Worm (Caenorhabditis elegans): ENCODE data around the gene cbp-2.

cbp-2 gene

ce11 chrIII:9956123-9956522 lies 33.1 kb downstream of the cbp-2 start, which contains the start of gene mog-1 (continued):
- TF ChIP-seq unc-39 (tag; optimal IDR thresholded peaks at IDR 0.05) (no peak), nhr-77 (tag; optimal IDR thresholded peaks at IDR 0.05) (no peak), nhr-48 (tag; optimal IDR thresholded peaks at IDR 0.05) (no peak), ceh-62 (tag; optimal IDR thresholded peaks at IDR 0.05) (no peak), lsy-2 (tag; optimal IDR thresholded peaks at IDR 0.05) (peak in 1 of 2 experiments; percentile 53), daf-16 (GFP tag; optimal IDR thresholded peaks at IDR 0.05) (no peak), daf-16 (tag; optimal IDR thresholded peaks at IDR 0.05) (peak; percentile 19), lin-38 (GFP tag; IDR thresholded peaks at IDR 0.05) (peak; percentile 44)

ce11 chrIII:9956665-9957401 lies 33.9 kb downstream of the cbp-2 start, which contains the start of gene alx-1:
Gene alx-1 (plus strand): TSS chrIII:9957351.
- TF ChIP-seq lin-15B (tag; optimal IDR thresholded peaks at IDR 0.05), result no peak
- no peak for TF ChIP-seq F10B5.3 (tag; optimal IDR thresholded peaks at IDR 0.05)
- peak; percentile 31 for TF ChIP-seq dve-1 (tag; optimal IDR thresholded peaks at IDR 0.05; ENCODE audit: insufficient read depth)
- no peak for TF ChIP-seq daf-16 (GFP tag; optimal IDR thresholded peaks at IDR 0.05)
- TF ChIP-seq daf-16 (tag; optimal IDR thresholded peaks at IDR 0.05), result peak; percentile 49
- peak in 1 of 2 experiments; percentile 63 for TF ChIP-seq unc-62 (GFP tag; optimal IDR thresholded peaks at IDR 0.05 in 1 of 2)
- TF ChIP-seq unc-62 (tag; optimal IDR thresholded peaks at IDR 0.05), result no peak
- TF ChIP-seq hlh-11 (tag; optimal IDR thresholded peaks at IDR 0.05), result peak; percentile 23
- TF ChIP-seq mes-2 (tag; optimal IDR thresholded peaks at IDR 0.05; ENCODE audit: poor library complexity, severe bottlenecking), result peak; percentile 49
- TF ChIP-seq unc-130 (GFP tag; optimal IDR thresholded peaks at IDR 0.05), result no peak
- TF ChIP-seq mep-1 (tag; optimal IDR thresholded peaks at IDR 0.05), result no peak
- peak; percentile 35 for TF ChIP-seq nhr-6 (tag; optimal IDR thresholded peaks at IDR 0.05)
- peak; percentile 45; the same call in 1 of the 2 replicates for TF ChIP-seq dmd-6 (GFP tag; IDR thresholded peaks at IDR 0.05)
- no peak for TF ChIP-seq ztf-11 (tag; optimal IDR thresholded peaks at IDR 0.05)
- peak; percentile 19 for TF ChIP-seq jun-1 (tag; optimal IDR thresholded peaks at IDR 0.05)
- TF ChIP-seq mxl-3 (GFP tag; optimal IDR thresholded peaks at IDR 0.05), result peak; percentile 58
- peak; percentile 62 for TF ChIP-seq pqm-1 (tag; optimal IDR thresholded peaks at IDR 0.05)
- peak; percentile 14 for TF ChIP-seq nhr-28 (tag; optimal IDR thresholded peaks at IDR 0.05)
- peak; percentile 53 for TF ChIP-seq hlh-30 (tag; optimal IDR thresholded peaks at IDR 0.05; ENCODE audit: insufficient read depth)

ce11 chrIII:9963447-9963846 lies 40.5 kb downstream of the cbp-2 start:
- TF ChIP-seq ztf-11 (tag; optimal IDR thresholded peaks at IDR 0.05), result no peak
- TF ChIP-seq T26A8.4 (GFP tag; IDR thresholded peaks at IDR 0.05), result 0 out of 2 replicates have a peak, but pooled peaks have one; percentile 19
- 0 out of 2 replicates have a peak, but pooled peaks have one; percentile 42 for TF ChIP-seq ZK337.2 (GFP tag; IDR thresholded peaks at IDR 0.05)
- no peak for TF ChIP-seq mes-2 (tag; optimal IDR thresholded peaks at IDR 0.05; ENCODE audit: poor library complexity, severe bottlenecking)
- no peak for TF ChIP-seq mxl-2 (GFP tag; conservative IDR thresholded peaks at IDR 0.05)
- no peak for TF ChIP-seq hif-1 (tag; optimal IDR thresholded peaks at IDR 0.05)
- TF ChIP-seq D1046.2 (GFP tag; IDR thresholded peaks at IDR 0.05), result no peak
- no peak for TF ChIP-seq fkh-10 (GFP tag; optimal IDR thresholded peaks at IDR 0.05)
- no peak for TF ChIP-seq spr-1 (tag; optimal IDR thresholded peaks at IDR 0.05)
- no peak for TF ChIP-seq ama-1 (optimal IDR thresholded peaks at IDR 0.05)

- TF ChIP-seq unc-62 (GFP tag; optimal IDR thresholded peaks at IDR 0.05 in 1 of 2) (peak in 1 of 2 experiments; percentile 57), unc-62 (tag; optimal IDR thresholded peaks at IDR 0.05) (no peak), pqm-1 (tag; optimal IDR thresholded peaks at IDR 0.05) (no peak), zip-2 (tag; optimal IDR thresholded peaks at IDR 0.05) (no peak), dve-1 (tag; optimal IDR thresholded peaks at IDR 0.05; ENCODE audit: insufficient read depth) (no peak), aha-1 (tag) (peak; percentile 70)
Measured at ce11 chrIII:9964416-9964815, 41.4 kb downstream of the cbp-2 start.

Data from whole organism, L4 larva.